Fruit fly (Drosophila melanogaster) whole organism, embryonic: ENCODE data around the gene gammaTub37C.
A peak's percentile ranks its signal among the peaks of the same experiment; 100 is the strongest.

Experiments
- Abd-B ChIP-seq: fragments of 200-800 bp; sonication (Bioruptor generic); optimal IDR thresholded peaks from 2 replicates; lab custom pipeline; 2018; ENCODE audit warnings: missing biosample characterization, mild to moderate bottlenecking, missing genetic modification characterization, moderate library complexity
- Atf6 ChIP-seq: fragments of 200-800 bp; sonication (Bioruptor generic); IDR thresholded peaks from 2 replicates; pipeline ENCODE4 v1.3.6; 2022; ENCODE audit warnings: missing biosample characterization, missing genetic modification characterization
- Awh ChIP-seq: fragments of 200-800 bp; sonication (Bioruptor generic); IDR thresholded peaks from 2 replicates; pipeline ENCODE4, ENCODE4 v1.3.6; 2022; ENCODE audit warnings: missing biosample characterization, missing genetic modification characterization
- B-H1 ChIP-seq: fragments of 200-800 bp; sonication (Bioruptor generic); IDR thresholded peaks from 3 replicates; pipeline ENCODE4 v1.3.6; 2022; ENCODE audit warnings: missing biosample characterization, missing genetic modification characterization
- Blimp-1 ChIP-seq: fragments of 200-800 bp; sonication (Bioruptor generic); optimal IDR thresholded peaks from 3 replicates; lab custom pipeline; 2018; ENCODE audit warnings: missing biosample characterization, missing genetic modification characterization, mild to moderate bottlenecking, moderate library complexity, missing genetic modification reagents
- BtbVII ChIP-seq: fragments of 200-800 bp; sonication (Bioruptor generic); optimal IDR thresholded peaks from 3 replicates; lab custom pipeline; 2017; ENCODE audit warnings: missing biosample characterization, mild to moderate bottlenecking, missing genetic modification characterization
- C15 ChIP-seq: fragments of 200-800 bp; sonication (Bioruptor generic); IDR thresholded peaks from 3 replicates; pipeline ENCODE4 v1.3.6; 2022; ENCODE audit warnings: missing biosample characterization, missing genetic modification characterization
- CG10209 ChIP-seq: fragments of 200-800 bp; sonication (Bioruptor generic); optimal IDR thresholded peaks from 3 replicates; lab custom pipeline; 2017; ENCODE audit warnings: missing biosample characterization, mild to moderate bottlenecking, missing genetic modification characterization, missing genetic modification reagents
- CG10543 ChIP-seq: fragments of 200-800 bp; sonication (Bioruptor generic); optimal IDR thresholded peaks from 3 replicates; lab custom pipeline; 2017; ENCODE audit warnings: missing biosample characterization, mild to moderate bottlenecking, missing genetic modification characterization, moderate library complexity
- CG1233 ChIP-seq: fragments of 200-800 bp; sonication (Bioruptor generic); optimal IDR thresholded peaks from 4 replicates; lab custom pipeline; 2018; ENCODE audit warnings: missing biosample characterization, mild to moderate bottlenecking, missing genetic modification characterization
- CG14667 ChIP-seq: fragments of 200-800 bp; sonication (Bioruptor generic); IDR thresholded peaks from 2 replicates; pipeline ENCODE4 v1.3.6; 2022; ENCODE audit warnings: missing biosample characterization, missing genetic modification characterization
- CG16813 ChIP-seq: fragments of 200-800 bp; sonication (Bioruptor generic); IDR thresholded peaks from 3 replicates; pipeline ENCODE4 v1.3.6; 2022; ENCODE audit warnings: missing biosample characterization, missing genetic modification characterization; ENCODE audit not compliant: partially characterized antibody
- CG2199 ChIP-seq: fragments of 200-800 bp; sonication (Bioruptor generic); IDR thresholded peaks from 3 replicates; pipeline ENCODE4 v1.3.6; 2022; ENCODE audit warnings: missing biosample characterization, missing genetic modification characterization
- CG2875 ChIP-seq: fragments of 200-800 bp; sonication (Bioruptor generic); optimal IDR thresholded peaks from 2 replicates; lab custom pipeline; 2017; ENCODE audit warnings: missing biosample characterization, mild to moderate bottlenecking, missing genetic modification characterization, missing genetic modification reagents
- CG31365 ChIP-seq: fragments of 200-800 bp; sonication (Bioruptor generic); optimal IDR thresholded peaks from 2 replicates; lab custom pipeline; 2018; ENCODE audit warnings: missing biosample characterization, mild to moderate bottlenecking, missing genetic modification characterization
- CG3847 ChIP-seq: fragments of 200-800 bp; sonication (Bioruptor generic); IDR thresholded peaks from 2 replicates; pipeline ENCODE4 v1.3.6; 2022; ENCODE audit warnings: missing biosample characterization, missing genetic modification characterization
- CG4707 ChIP-seq: fragments of 200-800 bp; sonication (Bioruptor generic); optimal IDR thresholded peaks from 2 replicates; lab custom pipeline; 2018; ENCODE audit warnings: missing biosample characterization, mild to moderate bottlenecking, missing genetic modification characterization, moderate library complexity
- CG6254 ChIP-seq: fragments of 200-800 bp; sonication (Bioruptor generic); optimal IDR thresholded peaks from 3 replicates; lab custom pipeline; 2017; ENCODE audit warnings: mild to moderate bottlenecking, missing biosample characterization, missing genetic modification reagents, missing genetic modification characterization
- CG6654 ChIP-seq: fragments of 200-800 bp; sonication (Bioruptor generic); optimal IDR thresholded peaks from 2 replicates; lab custom pipeline; 2017; ENCODE audit warnings: missing biosample characterization, mild to moderate bottlenecking, missing genetic modification characterization
- CG7357 ChIP-seq: fragments of 200-800 bp; sonication (Bioruptor generic); IDR thresholded peaks from 3 replicates; pipeline ENCODE4 v1.3.6; 2022; ENCODE audit warnings: missing biosample characterization, missing genetic modification characterization
- CG7987 ChIP-seq: fragments of 200-800 bp; sonication (Bioruptor generic); optimal IDR thresholded peaks from 2 replicates; lab custom pipeline; 2018; ENCODE audit warnings: missing biosample characterization, mild to moderate bottlenecking, missing genetic modification characterization, moderate library complexity
- CG9437 ChIP-seq: fragments of 200-800 bp; sonication (Bioruptor generic); optimal IDR thresholded peaks from 2 replicates; lab custom pipeline; 2018; ENCODE audit warnings: missing biosample characterization, mild to moderate bottlenecking, missing genetic modification characterization
- CG9817 ChIP-seq: fragments of 200-800 bp; sonication (Bioruptor generic); optimal IDR thresholded peaks from 2 replicates; lab custom pipeline; 2018; ENCODE audit warnings: missing biosample characterization, mild to moderate bottlenecking, missing genetic modification characterization, moderate library complexity
- Dbx ChIP-seq: fragments of 200-800 bp; sonication (Bioruptor generic); IDR thresholded peaks from 3 replicates; pipeline ENCODE4 v1.3.6; 2022; ENCODE audit warnings: missing biosample characterization, missing genetic modification characterization
- Drgx ChIP-seq: fragments of 200-800 bp; sonication (Bioruptor generic); IDR thresholded peaks from 2 replicates; pipeline ENCODE4 v1.3.6; 2022; ENCODE audit warnings: missing biosample characterization, missing genetic modification characterization
- E2f1 ChIP-seq: fragments of 200-800 bp; sonication (Bioruptor generic); IDR thresholded peaks from 2 replicates; pipeline ENCODE4 v1.3.6; 2022; ENCODE audit warnings: missing biosample characterization, missing genetic modification characterization
- Hand ChIP-seq: fragments of 200-800 bp; sonication (Bioruptor generic); optimal IDR thresholded peaks from 2 replicates; lab custom pipeline; 2017; ENCODE audit warnings: mild to moderate bottlenecking, missing biosample characterization, missing genetic modification reagents, missing genetic modification characterization
- Hmx ChIP-seq: fragments of 200-800 bp; sonication (Bioruptor generic); optimal IDR thresholded peaks from 2 replicates; lab custom pipeline; 2016; ENCODE audit warnings: missing biosample characterization, missing genetic modification characterization
- NC2α ChIP-seq: fragments of 200-800 bp; sonication (Bioruptor generic); optimal IDR thresholded peaks from 2 replicates; lab custom pipeline; 2016; ENCODE audit warnings: missing biosample characterization, missing genetic modification characterization
- Neu2 ChIP-seq: fragments of 200-800 bp; sonication (Bioruptor generic); optimal IDR thresholded peaks from 3 replicates; lab custom pipeline; 2016; ENCODE audit warnings: missing biosample characterization, missing genetic modification characterization, borderline replicate concordance
- Nf-YB ChIP-seq: fragments of 200-800 bp; sonication (Bioruptor generic); optimal IDR thresholded peaks from 3 replicates; lab custom pipeline; 2019; ENCODE audit warnings: missing biosample characterization, mild to moderate bottlenecking, missing genetic modification characterization, moderate library complexity
- Oaz ChIP-seq: fragments of 200-800 bp; sonication (Bioruptor generic); IDR thresholded peaks from 2 replicates; pipeline ENCODE4 v1.3.6; 2022; ENCODE audit warnings: missing biosample characterization, missing genetic modification characterization
- Poxn ChIP-seq: fragments of 200-800 bp; sonication (Bioruptor generic); IDR thresholded peaks from 2 replicates; pipeline ENCODE4 v1.3.6; 2022; ENCODE audit warnings: missing biosample characterization, missing genetic modification characterization
- Taf1 ChIP-seq: fragments of 200-800 bp; sonication (Bioruptor generic); IDR thresholded peaks from 2 replicates; pipeline ENCODE4 v1.3.6; 2022; ENCODE audit warnings: missing biosample characterization, missing genetic modification characterization
- Tbp ChIP-seq: fragments of >200 bp; optimal IDR thresholded peaks from 2 replicates; lab custom pipeline; 2018; ENCODE audit warnings: missing biosample characterization, missing genetic modification characterization
- Trl ChIP-seq, 3 experiments: fragments of >200 bp in 2 of 3; fragments of 200-800 bp in 1 of 3; sonication (Bioruptor generic) in 1 of 3; optimal IDR thresholded peaks; 2 replicates in 1 of 3; 3 replicates in 2 of 3; lab custom pipeline; 2016 to 2017; ENCODE audit warnings: missing biosample characterization in 1 of 3, missing genetic modification characterization in 1 of 3
- bcd ChIP-seq: fragments of 200-800 bp; sonication (Bioruptor generic); optimal IDR thresholded peaks from 2 replicates; lab custom pipeline; 2017; ENCODE audit warnings: missing biosample characterization, mild to moderate bottlenecking, missing genetic modification characterization
- br ChIP-seq: fragments of >200 bp; optimal IDR thresholded peaks from 2 replicates; lab custom pipeline; 2017
- chm ChIP-seq: fragments of 200-800 bp; sonication (Bioruptor generic); IDR thresholded peaks from 2 replicates; pipeline ENCODE4 v1.3.6; 2022; ENCODE audit warnings: missing biosample characterization, missing genetic modification characterization
- dmrt11E ChIP-seq: fragments of 200-800 bp; sonication (Bioruptor generic); optimal IDR thresholded peaks from 3 replicates; lab custom pipeline; 2018; ENCODE audit warnings: missing biosample characterization, mild to moderate bottlenecking, missing genetic modification characterization, moderate library complexity
- emc ChIP-seq: fragments of 200-800 bp; sonication (Bioruptor generic); optimal IDR thresholded peaks from 2 replicates; lab custom pipeline; 2016; ENCODE audit warnings: missing biosample characterization, missing genetic modification characterization
- ems ChIP-seq: fragments of 200-800 bp; sonication (Bioruptor generic); optimal IDR thresholded peaks from 3 replicates; lab custom pipeline; 2016; ENCODE audit warnings: missing biosample characterization, missing genetic modification characterization
- fd102C ChIP-seq: fragments of 200-800 bp; sonication (Bioruptor generic); optimal IDR thresholded peaks from 2 replicates; lab custom pipeline; 2018; ENCODE audit warnings: missing biosample characterization, mild to moderate bottlenecking, missing genetic modification characterization, moderate library complexity
- kah ChIP-seq: fragments of 200-800 bp; sonication (Bioruptor generic); optimal IDR thresholded peaks from 2 replicates; lab custom pipeline; 2018; ENCODE audit warnings: missing biosample characterization, mild to moderate bottlenecking, missing genetic modification characterization
- klu ChIP-seq: fragments of 200-800 bp; sonication (Bioruptor generic); IDR thresholded peaks from 2 replicates; pipeline ENCODE4 v1.3.6; 2022; ENCODE audit warnings: missing biosample characterization, missing genetic modification characterization
- lmd ChIP-seq: fragments of 200-800 bp; sonication (Bioruptor generic); IDR thresholded peaks from 2 replicates; pipeline ENCODE4 v1.3.6; 2022; ENCODE audit warnings: missing biosample characterization, missing genetic modification characterization
- nerfin-1 ChIP-seq: fragments of 200-800 bp; sonication (Bioruptor generic); optimal IDR thresholded peaks from 3 replicates; lab custom pipeline; 2019; ENCODE audit warnings: missing biosample characterization, mild to moderate bottlenecking, missing genetic modification characterization, moderate library complexity
- pzg ChIP-seq: fragments of 200-800 bp; sonication (Bioruptor generic); optimal IDR thresholded peaks from 3 replicates; lab custom pipeline; 2018; ENCODE audit warnings: missing biosample characterization, mild to moderate bottlenecking, missing genetic modification characterization, moderate library complexity
- ranshi ChIP-seq: fragments of 200-800 bp; sonication (Bioruptor generic); IDR thresholded peaks from 2 replicates; pipeline ENCODE4 v1.3.6; 2022; ENCODE audit warnings: missing biosample characterization, missing genetic modification characterization
- tll ChIP-seq, 2 experiments: fragments of 200-800 bp in 1 of 2; fragments of >200 bp in 1 of 2; sonication (Bioruptor generic) in 1 of 2; optimal IDR thresholded peaks; 2 replicates each; lab custom pipeline; 2017 to 2019; ENCODE audit warnings: missing biosample characterization in 2 of 2, missing genetic modification characterization in 2 of 2, mild to moderate bottlenecking in 1 of 2, moderate library complexity in 1 of 2
- tx ChIP-seq: fragments of 200-800 bp; sonication (Bioruptor generic); optimal IDR thresholded peaks from 2 replicates; lab custom pipeline; 2016; ENCODE audit warnings: missing biosample characterization, missing genetic modification characterization
- zf30C ChIP-seq: fragments of 200-800 bp; sonication (Bioruptor generic); optimal IDR thresholded peaks from 3 replicates; lab custom pipeline; 2018; ENCODE audit warnings: missing biosample characterization, mild to moderate bottlenecking, missing genetic modification characterization

Gene gammaTub37C

DNA sequence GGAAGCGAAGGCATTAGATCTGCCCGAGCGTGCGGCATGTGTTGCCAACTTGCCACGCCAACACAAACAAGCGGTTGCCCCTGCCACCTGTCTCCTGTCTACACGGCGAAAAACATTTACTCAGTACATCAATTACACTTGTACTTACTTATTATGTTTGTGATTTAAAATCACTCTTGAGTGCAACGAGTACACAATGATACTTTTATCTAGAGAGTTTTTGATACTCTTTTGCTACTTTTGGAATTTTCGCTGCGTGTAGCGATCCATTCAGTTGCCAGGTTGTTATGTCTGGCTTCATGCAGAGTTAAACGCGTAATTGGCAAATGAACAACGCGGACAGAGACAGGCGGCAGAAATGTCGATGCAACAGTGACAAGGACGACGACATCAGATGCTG lies 8.2 kb upstream of the gammaTub37C start (continued):
- no peak for TF ChIP-seq tll (GFP tag; optimal IDR thresholded peaks at IDR 0.05; lab: Kevin White, UChicago)
- TF ChIP-seq CG2199 (GFP tag; lab: Robert Waterston, UW): no peak
- no peak for TF ChIP-seq br (lab: Kevin White, UChicago)
- no peak for TF ChIP-seq C15 (GFP tag; lab: Robert Waterston, UW)
- TF ChIP-seq Tbp (GFP tag; lab: Kevin White, UChicago): no peak
- TF ChIP-seq BtbVII (GFP tag; lab: Kevin White, UChicago): no peak
- no peak for TF ChIP-seq emc
- no peak for TF ChIP-seq Neu2 (GFP tag; lab: Kevin White, UChicago)
- no peak for TF ChIP-seq Awh (GFP tag; lab: Robert Waterston, UW)
- no peak for TF ChIP-seq CG16813
- no peak for TF ChIP-seq CG4707 (GFP tag; lab: Kevin White, UChicago)
- no peak for TF ChIP-seq Atf6 (GFP tag; lab: Robert Waterston, UW)
- TF ChIP-seq nerfin-1 (tag; lab: Kevin White, UChicago): no peak
- no peak for TF ChIP-seq Hmx (GFP tag; lab: Kevin White, UChicago)
- no peak for TF ChIP-seq CG6654 (GFP tag; lab: Kevin White, UChicago)
- TF ChIP-seq Drgx (GFP tag; lab: Robert Waterston, UW): peak; percentile 88
- TF ChIP-seq CG9437: no peak
- TF ChIP-seq CG1233: no peak
- no peak for TF ChIP-seq Taf1 (GFP tag; lab: Robert Waterston, UW)
- TF ChIP-seq Oaz: no peak
- TF ChIP-seq E2f1 (GFP tag; lab: Robert Waterston, UW): no peak
- TF ChIP-seq Abd-B (GFP tag; lab: Kevin White, UChicago): no peak
- TF ChIP-seq CG7987: no peak
- TF ChIP-seq Hand (GFP tag; lab: Kevin White, UChicago): no peak
- TF ChIP-seq NC2α (GFP tag; lab: Kevin White, UChicago): no peak
- TF ChIP-seq kah: no peak
- TF ChIP-seq Trl (optimal IDR thresholded peaks at IDR 0.05; lab: Kevin White, UChicago): no peak
- TF ChIP-seq Trl (GFP tag; optimal IDR thresholded peaks at IDR 0.05; lab: Kevin White, UChicago): no peak
- TF ChIP-seq zf30C (GFP tag; lab: Kevin White, UChicago): no peak
- TF ChIP-seq dmrt11E (tag; lab: Kevin White, UChicago): peak; percentile 26
- TF ChIP-seq bcd: no peak
- TF ChIP-seq Blimp-1 (GFP tag; lab: Kevin White, UChicago): peak; percentile 28
- no peak for TF ChIP-seq CG10543 (GFP tag; lab: Kevin White, UChicago)
- no peak for TF ChIP-seq CG3847 (GFP tag; lab: Robert Waterston, UW)
- TF ChIP-seq CG10209: no peak
- TF ChIP-seq ranshi: no peak
- TF ChIP-seq tx (GFP tag; lab: Kevin White, UChicago): no peak
- TF ChIP-seq pzg (GFP tag; lab: Kevin White, UChicago): no peak
- TF ChIP-seq CG6254 (GFP tag; lab: Kevin White, UChicago): no peak
- no peak for TF ChIP-seq CG9817 (tag; lab: Kevin White, UChicago)
- TF ChIP-seq CG7357 (GFP tag; lab: Robert Waterston, UW): no peak
- no peak for TF ChIP-seq Poxn (GFP tag; lab: Robert Waterston, UW)
- 0 out of 2 replicates have a peak, but pooled peaks have one; percentile 19 for TF ChIP-seq chm (GFP tag; lab: Robert Waterston, UW)
- TF ChIP-seq CG14667 (GFP tag; lab: Robert Waterston, UW): no peak
- TF ChIP-seq klu: no peak
- TF ChIP-seq CG31365 (tag; lab: Kevin White, UChicago): no peak
- no peak for TF ChIP-seq ems
- no peak for TF ChIP-seq CG2875
- TF ChIP-seq B-H1 (GFP tag; lab: Robert Waterston, UW): no peak
- no peak for TF ChIP-seq Nf-YB (GFP tag; lab: Kevin White, UChicago)
- no peak for TF ChIP-seq Dbx (GFP tag; lab: Robert Waterston, UW)
- TF ChIP-seq fd102C: no peak
- TF ChIP-seq lmd (GFP tag; lab: Robert Waterston, UW): no peak
